Fruit fly (Drosophila melanogaster) whole organism, wandering third instar larva: ENCODE results near the gene Mdr65.

Experiments
- Hnf4 ChIP-seq: fragments of 200-800 bp; sonication (Bioruptor generic); optimal IDR thresholded peaks from 2 replicates; lab custom pipeline; 2016; ENCODE audit warnings: missing biosample characterization, mild to moderate bottlenecking, missing genetic modification characterization
- Hr78 ChIP-seq: fragments of >200 bp; optimal IDR thresholded peaks from 2 replicates; lab custom pipeline; 2017; ENCODE audit warnings: missing biosample characterization, missing genetic modification characterization
- Myc ChIP-seq: fragments of >200 bp; optimal IDR thresholded peaks from 2 replicates; lab custom pipeline; 2017
- Rel ChIP-seq, 2 experiments: fragments of 200-800 bp; sonication (Bioruptor generic) in 1 of 2; optimal IDR thresholded peaks; 2 replicates in 1 of 2; 3 replicates in 1 of 2; lab custom pipeline; 2016 to 2019; ENCODE audit warnings: mild to moderate bottlenecking in 2 of 2, missing biosample characterization in 2 of 2, missing genetic modification characterization in 2 of 2, moderate library complexity in 1 of 2
- br ChIP-seq: fragments of 200-800 bp; sonication (Bioruptor generic); optimal IDR thresholded peaks from 2 replicates; lab custom pipeline; 2016; ENCODE audit warnings: missing biosample characterization, missing genetic modification characterization
- brk ChIP-seq: fragments of 200-800 bp; sonication (Bioruptor generic); optimal IDR thresholded peaks from 2 replicates; lab custom pipeline; 2016; ENCODE audit warnings: missing biosample characterization, mild to moderate bottlenecking, missing genetic modification characterization
- dsf ChIP-seq: sonication (Bioruptor generic); optimal IDR thresholded peaks from 2 replicates; lab custom pipeline; 2016; ENCODE audit warnings: missing biosample characterization, missing genetic modification characterization, borderline replicate concordance
- pan ChIP-seq: fragments of >200 bp; optimal IDR thresholded peaks from 2 replicates; lab custom pipeline; 2017
- psq ChIP-seq: fragments of 200-800 bp; sonication (Bioruptor generic); optimal IDR thresholded peaks from 3 replicates; lab custom pipeline; 2017; ENCODE audit warnings: missing biosample characterization, mild to moderate bottlenecking, missing genetic modification characterization, moderate library complexity
- usp ChIP-seq: fragments of >200 bp; optimal IDR thresholded peaks from 2 replicates; lab custom pipeline; 2017; ENCODE audit warnings: missing biosample characterization, missing genetic modification characterization

DNA sequence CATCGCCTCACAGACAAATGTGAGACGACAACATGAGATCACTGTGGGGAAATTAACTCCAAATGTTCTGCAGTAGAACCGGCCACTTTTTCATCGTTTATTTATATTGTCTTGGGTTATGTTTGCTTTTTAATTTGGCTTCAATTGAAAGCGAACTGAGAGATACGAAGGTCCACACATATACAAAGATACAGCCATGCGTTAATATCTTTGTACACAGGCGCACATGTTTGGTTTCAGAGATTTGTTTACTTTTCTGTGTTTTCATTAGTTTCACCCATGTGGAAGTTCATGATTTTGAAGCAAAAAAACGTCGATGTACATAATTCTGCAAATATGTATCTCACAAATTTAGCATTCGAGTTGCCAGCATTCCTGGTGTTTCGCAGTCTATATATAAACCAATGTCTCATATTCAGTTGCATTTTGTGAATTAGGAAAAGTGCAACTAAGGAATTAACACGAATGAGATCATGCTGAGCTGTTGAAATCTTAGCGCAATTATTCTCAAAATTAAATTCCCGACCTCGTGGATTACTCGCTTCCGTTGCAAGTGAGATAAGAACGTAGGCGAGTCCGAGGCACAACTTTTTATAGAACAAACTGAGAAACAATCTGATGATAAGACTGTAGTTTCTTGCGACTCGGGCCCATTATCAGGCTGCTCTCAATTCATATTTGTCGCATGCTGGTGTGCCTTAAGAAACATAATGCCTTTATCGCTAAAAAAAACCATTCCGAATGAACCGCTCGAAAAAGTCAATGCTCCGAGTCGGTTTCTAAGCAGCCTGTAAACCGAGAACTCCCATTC lies 29.4 kb downstream of the Mdr65 start:
- TF ChIP-seq Myc (lab: Kevin White, UChicago) (no peak), usp (no peak), dsf (no peak), Hnf4 (GFP tag; lab: Kevin White, UChicago) (no peak), Hr78 (GFP tag; lab: Kevin White, UChicago) (no peak), br (GFP tag; lab: Kevin White, UChicago) (no peak), brk (GFP tag; lab: Kevin White, UChicago) (no peak), pan (lab: Kevin White, UChicago) (no peak), Rel (GFP tag; optimal IDR thresholded peaks at IDR 0.05; lab: Kevin White, UChicago) (no peak), Rel (tag; optimal IDR thresholded peaks at IDR 0.05; lab: Kevin White, UChicago) (no peak), psq (GFP tag; lab: Kevin White, UChicago) (no peak)
